Fruit fly (Drosophila melanogaster) whole organism, embryonic: ENCODE results near the gene CG31064.

Experiments
- CG10543 ChIP-seq: fragments of 200-800 bp; sonication (Bioruptor generic); optimal IDR thresholded peaks from 3 replicates; lab custom pipeline; 2017; ENCODE audit warnings: missing biosample characterization, mild to moderate bottlenecking, missing genetic modification characterization, moderate library complexity
- CG11504 ChIP-seq: fragments of 200-800 bp; sonication (Bioruptor generic); optimal IDR thresholded peaks from 3 replicates; lab custom pipeline; 2019; ENCODE audit warnings: missing biosample characterization, mild to moderate bottlenecking, missing genetic modification characterization, moderate library complexity
- CG11695 ChIP-seq: fragments of 200-800 bp; sonication (Bioruptor generic); IDR thresholded peaks from 3 replicates; pipeline ENCODE4 v1.3.6; 2022; ENCODE audit warnings: missing biosample characterization, missing genetic modification characterization
- CG13775 ChIP-seq: fragments of 200-800 bp; sonication (Bioruptor generic); optimal IDR thresholded peaks from 3 replicates; lab custom pipeline; 2017; ENCODE audit warnings: missing biosample characterization, mild to moderate bottlenecking, missing genetic modification characterization
- CG14014 ChIP-seq: fragments of 200-800 bp; sonication (Bioruptor generic); IDR thresholded peaks from 2 replicates; pipeline ENCODE4 v1.3.6; 2022; ENCODE audit warnings: missing biosample characterization, missing genetic modification characterization
- CG14667 ChIP-seq: fragments of 200-800 bp; sonication (Bioruptor generic); IDR thresholded peaks from 2 replicates; pipeline ENCODE4 v1.3.6; 2022; ENCODE audit warnings: missing biosample characterization, missing genetic modification characterization
- CG1602 ChIP-seq: fragments of 200-800 bp; sonication (Bioruptor generic); optimal IDR thresholded peaks from 3 replicates; lab custom pipeline; 2016; ENCODE audit warnings: missing biosample characterization, missing genetic modification characterization
- CG1792 ChIP-seq: fragments of 200-800 bp; sonication (Bioruptor generic); optimal IDR thresholded peaks from 2 replicates; lab custom pipeline; 2016; ENCODE audit warnings: missing biosample characterization, missing genetic modification characterization
- CG2678 ChIP-seq: fragments of 200-800 bp; sonication (Bioruptor generic); optimal IDR thresholded peaks from 3 replicates; lab custom pipeline; 2019; ENCODE audit warnings: missing biosample characterization, mild to moderate bottlenecking, missing genetic modification characterization, moderate library complexity
- CG5245 ChIP-seq: fragments of 200-800 bp; sonication (Bioruptor generic); optimal IDR thresholded peaks from 3 replicates; lab custom pipeline; 2016; ENCODE audit warnings: missing biosample characterization, missing genetic modification characterization
- CG6272 ChIP-seq: fragments of 200-800 bp; sonication (Bioruptor generic); IDR thresholded peaks from 2 replicates; pipeline ENCODE4 v1.3.6; 2022; ENCODE audit warnings: missing biosample characterization, missing genetic modification characterization
- CG6791 ChIP-seq: fragments of 200-800 bp; sonication (Bioruptor generic); IDR thresholded peaks from 3 replicates; pipeline ENCODE4 v1.3.6; 2022; ENCODE audit warnings: missing biosample characterization, missing genetic modification characterization; ENCODE audit not compliant: partially characterized antibody
- CG8478 ChIP-seq: fragments of >200 bp; optimal IDR thresholded peaks from 2 replicates; lab custom pipeline; 2018
- CkIIα-i1 ChIP-seq: fragments of 200-800 bp; sonication (Bioruptor generic); IDR thresholded peaks from 2 replicates; pipeline ENCODE4 v1.3.6; 2022; ENCODE audit warnings: missing biosample characterization, missing genetic modification characterization
- CrebB ChIP-seq: fragments of 200-800 bp; sonication (Bioruptor generic); optimal IDR thresholded peaks from 3 replicates; lab custom pipeline; 2018; ENCODE audit warnings: missing biosample characterization, mild to moderate bottlenecking, missing genetic modification characterization
- Fer1 ChIP-seq: fragments of 200-800 bp; sonication (Bioruptor generic); optimal IDR thresholded peaks from 2 replicates; lab custom pipeline; 2017; ENCODE audit warnings: missing biosample characterization, mild to moderate bottlenecking, missing genetic modification characterization
- HLHmδ ChIP-seq: fragments of 200-800 bp; sonication (Bioruptor generic); optimal IDR thresholded peaks from 2 replicates; lab custom pipeline; 2018; ENCODE audit warnings: missing biosample characterization, mild to moderate bottlenecking, missing genetic modification characterization, moderate library complexity
- Hand ChIP-seq: fragments of 200-800 bp; sonication (Bioruptor generic); optimal IDR thresholded peaks from 2 replicates; lab custom pipeline; 2017; ENCODE audit warnings: mild to moderate bottlenecking, missing biosample characterization, missing genetic modification reagents, missing genetic modification characterization
- Hr51 ChIP-seq, 2 experiments: fragments of 200-800 bp; sonication (Bioruptor generic); optimal IDR thresholded peaks; 2 replicates in 1 of 2; 3 replicates in 1 of 2; lab custom pipeline; 2016 to 2018; ENCODE audit warnings: missing biosample characterization in 2 of 2, missing genetic modification characterization in 2 of 2, mild to moderate bottlenecking in 1 of 2, moderate library complexity in 1 of 2
- Jarid2 ChIP-seq: fragments of 200-800 bp; sonication (Bioruptor generic); optimal IDR thresholded peaks from 3 replicates; lab custom pipeline; 2017; ENCODE audit warnings: mild to moderate bottlenecking, missing biosample characterization, missing genetic modification reagents, missing genetic modification characterization
- MBD-R2 ChIP-seq: fragments of 200-800 bp; sonication (Bioruptor generic); IDR thresholded peaks from 2 replicates; pipeline ENCODE4 v1.3.6; 2022; ENCODE audit warnings: missing biosample characterization, missing genetic modification characterization
- Mrtf ChIP-seq: fragments of 200-800 bp; sonication (Bioruptor generic); IDR thresholded peaks from 3 replicates; pipeline ENCODE4 v1.3.6; 2022; ENCODE audit warnings: missing biosample characterization, missing genetic modification characterization
- NfI ChIP-seq: fragments of 200-800 bp; sonication (Bioruptor generic); optimal IDR thresholded peaks from 3 replicates; lab custom pipeline; 2018; ENCODE audit warnings: missing biosample characterization, mild to moderate bottlenecking, missing genetic modification characterization, moderate library complexity
- Sox102F ChIP-seq: fragments of 200-800 bp; sonication (Bioruptor generic); optimal IDR thresholded peaks from 2 replicates; lab custom pipeline; 2018; ENCODE audit warnings: missing biosample characterization, mild to moderate bottlenecking, missing genetic modification characterization, moderate library complexity
- Ssrp ChIP-seq: fragments of 200-800 bp; sonication (Bioruptor generic); optimal IDR thresholded peaks from 2 replicates; lab custom pipeline; 2018; ENCODE audit warnings: missing biosample characterization, mild to moderate bottlenecking, missing genetic modification characterization, moderate library complexity
- abd-A ChIP-seq: fragments of 200-800 bp; sonication (Bioruptor generic); optimal IDR thresholded peaks from 3 replicates; lab custom pipeline; 2019; ENCODE audit warnings: missing biosample characterization, mild to moderate bottlenecking, missing genetic modification characterization, moderate library complexity
- amos ChIP-seq: fragments of 200-800 bp; sonication (Bioruptor generic); IDR thresholded peaks from 2 replicates; pipeline ENCODE4 v1.3.6; 2022; ENCODE audit warnings: missing biosample characterization, missing genetic modification characterization; ENCODE audit not compliant: partially characterized antibody
- cg ChIP-seq: fragments of 200-800 bp; sonication (Bioruptor generic); optimal IDR thresholded peaks from 3 replicates; lab custom pipeline; 2019; ENCODE audit warnings: missing biosample characterization, mild to moderate bottlenecking, missing genetic modification characterization, moderate library complexity
- crc ChIP-seq: fragments of 200-800 bp; sonication (Bioruptor generic); optimal IDR thresholded peaks from 2 replicates; lab custom pipeline; 2016; ENCODE audit warnings: missing biosample characterization, missing genetic modification characterization
- crp ChIP-seq, 2 experiments: fragments of 200-800 bp; sonication (Bioruptor generic); optimal IDR thresholded peaks; 2 replicates in 1 of 2; 3 replicates in 1 of 2; lab custom pipeline; 2017; ENCODE audit warnings: missing biosample characterization in 2 of 2, missing genetic modification characterization in 2 of 2, mild to moderate bottlenecking in 1 of 2, moderate library complexity in 1 of 2
- cwo ChIP-seq: fragments of 200-800 bp; sonication (Bioruptor generic); optimal IDR thresholded peaks from 3 replicates; lab custom pipeline; 2017; ENCODE audit warnings: missing biosample characterization, missing genetic modification characterization, mild to moderate bottlenecking, moderate library complexity, missing genetic modification reagents
- dan ChIP-seq: fragments of 200-800 bp; sonication (Bioruptor generic); IDR thresholded peaks from 2 replicates; pipeline ENCODE4 v1.3.6; 2022; ENCODE audit warnings: missing biosample characterization, missing genetic modification characterization
- disco-r ChIP-seq: fragments of 200-800 bp; sonication (Bioruptor generic); optimal IDR thresholded peaks from 2 replicates; lab custom pipeline; 2016; ENCODE audit warnings: missing biosample characterization, missing genetic modification characterization
- esg ChIP-seq: fragments of 200-800 bp; sonication (Bioruptor generic); conservative IDR thresholded peaks from 2 replicates; pipeline ENCODE4 v1.3.6; 2022; ENCODE audit warnings: missing biosample characterization, missing genetic modification characterization
- fd64A ChIP-seq: fragments of 200-800 bp; sonication (Bioruptor generic); optimal IDR thresholded peaks from 3 replicates; lab custom pipeline; 2018; ENCODE audit warnings: missing biosample characterization, mild to moderate bottlenecking, missing genetic modification characterization
- gce ChIP-seq: fragments of 200-800 bp; sonication (Bioruptor generic); IDR thresholded peaks from 3 replicates; pipeline ENCODE4 v1.3.6; 2022; ENCODE audit warnings: missing biosample characterization, missing genetic modification characterization
- gcm2 ChIP-seq: fragments of 200-800 bp; sonication (Bioruptor generic); optimal IDR thresholded peaks from 2 replicates; lab custom pipeline; 2016; ENCODE audit warnings: missing biosample characterization, missing genetic modification characterization
- hb ChIP-seq: fragments of 200-800 bp; sonication (Bioruptor generic); IDR thresholded peaks from 3 replicates; pipeline ENCODE4 v1.3.6; 2022; ENCODE audit warnings: missing biosample characterization, missing genetic modification characterization; ENCODE audit not compliant: partially characterized antibody
- ind ChIP-seq: fragments of 200-800 bp; sonication (Bioruptor generic); optimal IDR thresholded peaks from 3 replicates; lab custom pipeline; 2016; ENCODE audit warnings: missing biosample characterization, missing genetic modification characterization
- jigr1 ChIP-seq: fragments of 200-800 bp; sonication (Bioruptor generic); IDR thresholded peaks from 3 replicates; pipeline ENCODE4 v1.3.6; 2022; ENCODE audit warnings: missing biosample characterization, missing genetic modification characterization
- klu ChIP-seq: fragments of 200-800 bp; sonication (Bioruptor generic); IDR thresholded peaks from 2 replicates; pipeline ENCODE4 v1.3.6; 2022; ENCODE audit warnings: missing biosample characterization, missing genetic modification characterization
- nmo ChIP-seq: fragments of 200-800 bp; sonication (Bioruptor generic); optimal IDR thresholded peaks from 2 replicates; lab custom pipeline; 2018; ENCODE audit warnings: missing biosample characterization, mild to moderate bottlenecking, missing genetic modification characterization, moderate library complexity
- odd ChIP-seq: fragments of 200-800 bp; sonication (Bioruptor generic); optimal IDR thresholded peaks from 2 replicates; lab custom pipeline; 2017; ENCODE audit warnings: missing biosample characterization, mild to moderate bottlenecking, missing genetic modification characterization
- p53 ChIP-seq: fragments of 200-800 bp; sonication (Bioruptor generic); optimal IDR thresholded peaks from 2 replicates; lab custom pipeline; 2016; ENCODE audit warnings: missing biosample characterization, missing genetic modification characterization
- pita ChIP-seq: fragments of 200-800 bp; sonication (Bioruptor generic); optimal IDR thresholded peaks from 2 replicates; lab custom pipeline; 2017; ENCODE audit warnings: missing biosample characterization, mild to moderate bottlenecking, missing genetic modification characterization
- tin ChIP-seq: fragments of 200-800 bp; sonication (Bioruptor generic); optimal IDR thresholded peaks from 3 replicates; lab custom pipeline; 2016; ENCODE audit warnings: missing biosample characterization, missing genetic modification characterization
- z ChIP-seq: fragments of 200-800 bp; sonication (Bioruptor generic); IDR thresholded peaks from 3 replicates; pipeline ENCODE4 v1.3.6; 2022; ENCODE audit warnings: missing biosample characterization, missing genetic modification characterization
- zf30C ChIP-seq: fragments of 200-800 bp; sonication (Bioruptor generic); optimal IDR thresholded peaks from 3 replicates; lab custom pipeline; 2018; ENCODE audit warnings: missing biosample characterization, mild to moderate bottlenecking, missing genetic modification characterization

The CG31064 gene

DNA sequence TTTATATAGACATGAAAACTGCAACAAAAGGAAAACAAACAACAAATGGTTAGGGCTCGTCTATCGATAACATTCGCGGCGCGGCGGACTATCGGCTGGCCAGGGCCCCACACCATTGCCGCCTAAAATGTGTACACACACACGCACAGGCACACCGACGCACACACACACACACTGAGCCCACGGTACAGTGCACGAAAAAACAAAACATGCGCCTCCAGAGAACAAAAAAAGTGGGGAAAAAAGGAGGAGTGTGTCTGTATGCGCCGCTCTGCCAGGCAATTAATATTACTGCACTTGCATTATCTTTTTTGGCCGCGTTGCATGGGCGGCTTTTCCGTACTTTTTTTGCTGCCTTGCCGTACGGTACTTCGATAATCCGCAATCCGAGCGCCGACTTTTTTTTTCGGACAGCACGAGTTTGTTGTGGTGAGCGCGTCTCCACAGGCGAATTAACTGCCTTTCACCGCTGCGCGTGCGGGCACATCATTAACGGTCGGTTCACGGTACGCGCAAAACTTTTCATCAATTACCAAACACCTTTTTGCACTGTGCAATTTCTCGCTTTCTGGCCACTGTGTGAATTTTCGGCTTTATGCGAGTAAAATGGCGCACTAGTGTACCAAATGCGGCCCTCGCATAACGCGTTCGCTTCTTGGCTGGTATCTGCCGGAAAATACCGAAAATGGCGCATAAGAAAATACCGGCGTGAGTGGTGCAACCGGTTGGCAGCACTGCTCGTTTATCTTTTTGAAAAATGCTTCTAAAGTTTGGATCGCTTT, 24.7 kb upstream of the CG31064 start, which contains the start of gene woc (continued):
- TF ChIP-seq CG5245 (no peak), CG11504 (tag; lab: Kevin White, UChicago) (no peak), CG14014 (GFP tag; lab: Robert Waterston, UW) (peak; percentile 45; the same call in 1 of the 2 replicates), CG8478 (peak; percentile 88), z (GFP tag; lab: Robert Waterston, UW) (no peak), disco-r (GFP tag; lab: Kevin White, UChicago) (peak; percentile 4), CG10543 (GFP tag; lab: Kevin White, UChicago) (no peak), fd64A (GFP tag; lab: Kevin White, UChicago) (no peak), CG2678 (no peak), cwo (GFP tag; lab: Kevin White, UChicago) (peak; percentile 57), MBD-R2 (GFP tag; lab: Robert Waterston, UW) (peak; percentile 83), p53 (GFP tag; lab: Kevin White, UChicago) (no peak), CrebB (no peak), CkIIα-i1 (no peak), CG14667 (GFP tag; lab: Robert Waterston, UW) (no peak), CG1602 (GFP tag; lab: Kevin White, UChicago) (peak; percentile 45), NfI (GFP tag; lab: Kevin White, UChicago) (peak; percentile 24), Jarid2 (GFP tag; lab: Kevin White, UChicago) (no peak), abd-A (tag; lab: Kevin White, UChicago) (no peak), jigr1 (GFP tag; lab: Robert Waterston, UW) (no peak), Ssrp (tag; lab: Kevin White, UChicago) (no peak), odd (GFP tag; lab: Kevin White, UChicago) (no peak), gcm2 (GFP tag; lab: Kevin White, UChicago) (peak; percentile 45), crc (GFP tag; lab: Kevin White, UChicago) (peak; percentile 25), HLHmδ (peak; percentile 14), amos (GFP tag; lab: Robert Waterston, UW) (peak; percentile 85), crp (GFP tag; optimal IDR thresholded peaks at IDR 0.05; lab: Kevin White, UChicago) (no peak), CG11695 (GFP tag; lab: Robert Waterston, UW) (peak; percentile 85; the same call in 2 of the 3 replicates), CG13775 (GFP tag; lab: Kevin White, UChicago) (peak; percentile 65), CG1792 (GFP tag; lab: Kevin White, UChicago) (peak; percentile 5), zf30C (peak; percentile 90), CG6272 (0 out of 2 replicates have a peak, but pooled peaks have one; percentile 38), cg (GFP tag; lab: Kevin White, UChicago) (peak; percentile 98), hb (GFP tag; lab: Robert Waterston, UW) (peak; percentile 82), CG6791 (GFP tag; lab: Robert Waterston, UW) (peak; percentile 87), esg (GFP tag; lab: Robert Waterston, UW) (peak; percentile 34; the same call in 1 of the 2 replicates), Hand (GFP tag; lab: Kevin White, UChicago) (no peak), Mrtf (GFP tag; lab: Robert Waterston, UW) (peak; percentile 29; the same call in 1 of the 3 replicates), dan (GFP tag; lab: Robert Waterston, UW) (no peak), pita (GFP tag; lab: Kevin White, UChicago) (no peak), ind (GFP tag; lab: Kevin White, UChicago) (peak; percentile 60), klu (GFP tag; lab: Robert Waterston, UW) (no peak), Fer1 (GFP tag; lab: Kevin White, UChicago) (no peak), Sox102F (no peak), gce (no peak), Hr51 (GFP tag; optimal IDR thresholded peaks at IDR 0.05; lab: Kevin White, UChicago) (peak in 1 of 2 experiments; percentile 39), nmo (GFP tag; lab: Kevin White, UChicago) (peak; percentile 48), tin (GFP tag; lab: Kevin White, UChicago) (peak; percentile 37)
